Fruit fly (Drosophila melanogaster) whole organism, embryonic: ENCODE results near the gene CG7582.

Experiments used
- Ada2b ChIP-seq: fragments of 200-800 bp; sonication (Bioruptor generic); IDR thresholded peaks from 2 replicates; pipeline ENCODE4 v1.3.6; 2022; ENCODE audit warnings: missing biosample characterization, missing genetic modification characterization
- Bteb2 ChIP-seq: fragments of 200-800 bp; sonication (Bioruptor generic); optimal IDR thresholded peaks from 2 replicates; lab custom pipeline; 2016; ENCODE audit warnings: missing biosample characterization, missing genetic modification characterization
- CG12104 ChIP-seq: fragments of 200-800 bp; sonication (Bioruptor generic); optimal IDR thresholded peaks from 3 replicates; lab custom pipeline; 2016; ENCODE audit warnings: missing biosample characterization, missing genetic modification characterization
- CG12155 ChIP-seq: fragments of 200-800 bp; sonication (Bioruptor generic); optimal IDR thresholded peaks from 3 replicates; lab custom pipeline; 2016; ENCODE audit warnings: missing biosample characterization, missing genetic modification characterization
- CG1233 ChIP-seq: fragments of 200-800 bp; sonication (Bioruptor generic); optimal IDR thresholded peaks from 4 replicates; lab custom pipeline; 2018; ENCODE audit warnings: missing biosample characterization, mild to moderate bottlenecking, missing genetic modification characterization
- CG13894 ChIP-seq: fragments of 200-800 bp; sonication (Bioruptor generic); optimal IDR thresholded peaks from 3 replicates; lab custom pipeline; 2018; ENCODE audit warnings: missing biosample characterization, mild to moderate bottlenecking, missing genetic modification characterization, moderate library complexity
- CG14014 ChIP-seq: fragments of 200-800 bp; sonication (Bioruptor generic); IDR thresholded peaks from 2 replicates; pipeline ENCODE4 v1.3.6; 2022; ENCODE audit warnings: missing biosample characterization, missing genetic modification characterization
- CG2116 ChIP-seq: fragments of 200-800 bp; sonication (Bioruptor generic); optimal IDR thresholded peaks from 3 replicates; lab custom pipeline; 2018; ENCODE audit warnings: missing biosample characterization, mild to moderate bottlenecking, missing genetic modification characterization
- CG30403 ChIP-seq: fragments of 200-800 bp; sonication (Bioruptor generic); optimal IDR thresholded peaks from 3 replicates; lab custom pipeline; 2016; ENCODE audit warnings: missing biosample characterization, missing genetic modification characterization
- CG31224 ChIP-seq: fragments of 200-800 bp; sonication (Bioruptor generic); IDR thresholded peaks from 2 replicates; pipeline ENCODE4 v1.3.6; 2022; ENCODE audit warnings: missing biosample characterization, missing genetic modification characterization
- CG3163 ChIP-seq: fragments of 200-800 bp; sonication (Bioruptor generic); optimal IDR thresholded peaks from 3 replicates; lab custom pipeline; 2016; ENCODE audit warnings: missing biosample characterization, missing genetic modification characterization
- CG32532 ChIP-seq: fragments of 200-800 bp; sonication (Bioruptor generic); IDR thresholded peaks from 2 replicates; pipeline ENCODE4 v1.3.6; 2022; ENCODE audit warnings: missing biosample characterization, missing genetic modification characterization
- CG32772 ChIP-seq: fragments of 200-800 bp; sonication (Bioruptor generic); IDR thresholded peaks from 2 replicates; pipeline ENCODE4 v1.3.6; 2022; ENCODE audit warnings: missing biosample characterization, missing genetic modification characterization
- CG33213 ChIP-seq: fragments of 200-800 bp; sonication (Bioruptor generic); optimal IDR thresholded peaks from 3 replicates; lab custom pipeline; 2016; ENCODE audit warnings: missing biosample characterization, missing genetic modification characterization
- CG4730 ChIP-seq: fragments of 200-800 bp; sonication (Bioruptor generic); IDR thresholded peaks from 2 replicates; pipeline ENCODE4 v1.3.6; 2022; ENCODE audit warnings: missing biosample characterization, missing genetic modification characterization
- CG5245 ChIP-seq: fragments of 200-800 bp; sonication (Bioruptor generic); optimal IDR thresholded peaks from 3 replicates; lab custom pipeline; 2016; ENCODE audit warnings: missing biosample characterization, missing genetic modification characterization
- CG6654 ChIP-seq: fragments of 200-800 bp; sonication (Bioruptor generic); optimal IDR thresholded peaks from 2 replicates; lab custom pipeline; 2017; ENCODE audit warnings: missing biosample characterization, mild to moderate bottlenecking, missing genetic modification characterization
- CG6689 ChIP-seq: fragments of 200-800 bp; sonication (Bioruptor generic); IDR thresholded peaks from 2 replicates; pipeline ENCODE4 v1.3.6; 2022; ENCODE audit warnings: missing biosample characterization, missing genetic modification characterization
- CG9727 ChIP-seq: fragments of 200-800 bp; sonication (Bioruptor generic); optimal IDR thresholded peaks from 3 replicates; lab custom pipeline; 2017; ENCODE audit warnings: missing biosample characterization, mild to moderate bottlenecking, missing genetic modification characterization
- Chrac-16 ChIP-seq: fragments of 200-800 bp; sonication (Bioruptor generic); optimal IDR thresholded peaks from 3 replicates; lab custom pipeline; 2016; ENCODE audit warnings: missing biosample characterization, missing genetic modification characterization
- CrebB ChIP-seq: fragments of 200-800 bp; sonication (Bioruptor generic); optimal IDR thresholded peaks from 3 replicates; lab custom pipeline; 2018; ENCODE audit warnings: missing biosample characterization, mild to moderate bottlenecking, missing genetic modification characterization
- Dip3 ChIP-seq: fragments of 200-800 bp; sonication (Bioruptor generic); optimal IDR thresholded peaks from 3 replicates; lab custom pipeline; 2016; ENCODE audit warnings: missing biosample characterization, missing genetic modification characterization
- HmgZ ChIP-seq: fragments of 200-800 bp; sonication (Bioruptor generic); optimal IDR thresholded peaks from 2 replicates; lab custom pipeline; 2018; ENCODE audit warnings: missing biosample characterization, mild to moderate bottlenecking, missing genetic modification characterization
- Lim3 ChIP-seq: fragments of 200-800 bp; sonication (Bioruptor generic); IDR thresholded peaks from 2 replicates; pipeline ENCODE4 v1.3.6; 2022; ENCODE audit warnings: missing biosample characterization, missing genetic modification characterization
- NK7.1 ChIP-seq: fragments of 200-800 bp; sonication (Bioruptor generic); optimal IDR thresholded peaks from 3 replicates; lab custom pipeline; 2016; ENCODE audit warnings: missing biosample characterization, missing genetic modification characterization
- Neu2 ChIP-seq: fragments of 200-800 bp; sonication (Bioruptor generic); optimal IDR thresholded peaks from 3 replicates; lab custom pipeline; 2016; ENCODE audit warnings: missing biosample characterization, missing genetic modification characterization, borderline replicate concordance
- Sin3A ChIP-seq: fragments of >200 bp; optimal IDR thresholded peaks from 2 replicates; lab custom pipeline; 2018
- Spps ChIP-seq: fragments of 200-800 bp; sonication (Bioruptor generic); optimal IDR thresholded peaks from 2 replicates; lab custom pipeline; 2018; ENCODE audit warnings: missing biosample characterization, mild to moderate bottlenecking, missing genetic modification characterization
- abd-A ChIP-seq: fragments of 200-800 bp; sonication (Bioruptor generic); optimal IDR thresholded peaks from 3 replicates; lab custom pipeline; 2019; ENCODE audit warnings: missing biosample characterization, mild to moderate bottlenecking, missing genetic modification characterization, moderate library complexity
- ato ChIP-seq: fragments of 200-800 bp; sonication (Bioruptor generic); IDR thresholded peaks from 2 replicates; pipeline ENCODE4 v1.3.6; 2022; ENCODE audit warnings: missing biosample characterization, missing genetic modification characterization; ENCODE audit not compliant: partially characterized antibody
- caup ChIP-seq: fragments of 200-800 bp; sonication (Bioruptor generic); optimal IDR thresholded peaks from 3 replicates; lab custom pipeline; 2017; ENCODE audit warnings: missing biosample characterization, mild to moderate bottlenecking, missing genetic modification characterization, moderate library complexity; ENCODE audit not compliant: severe bottlenecking
- chm ChIP-seq: fragments of 200-800 bp; sonication (Bioruptor generic); IDR thresholded peaks from 2 replicates; pipeline ENCODE4 v1.3.6; 2022; ENCODE audit warnings: missing biosample characterization, missing genetic modification characterization
- danr ChIP-seq: fragments of 200-800 bp; sonication (Bioruptor generic); IDR thresholded peaks from 2 replicates; pipeline ENCODE4 v1.3.6; 2022; ENCODE audit warnings: missing biosample characterization, missing genetic modification characterization
- dmrt99B ChIP-seq: fragments of 200-800 bp; sonication (Bioruptor generic); optimal IDR thresholded peaks from 2 replicates; lab custom pipeline; 2018; ENCODE audit warnings: missing biosample characterization, mild to moderate bottlenecking, missing genetic modification characterization, moderate library complexity
- dysf ChIP-seq: fragments of 200-800 bp; sonication (Bioruptor generic); IDR thresholded peaks from 3 replicates; pipeline ENCODE4 v1.3.6; 2022; ENCODE audit warnings: missing biosample characterization, missing genetic modification characterization
- gcm2 ChIP-seq: fragments of 200-800 bp; sonication (Bioruptor generic); optimal IDR thresholded peaks from 2 replicates; lab custom pipeline; 2016; ENCODE audit warnings: missing biosample characterization, missing genetic modification characterization
- her ChIP-seq: fragments of 200-800 bp; sonication (Bioruptor generic); optimal IDR thresholded peaks from 2 replicates; lab custom pipeline; 2016; ENCODE audit warnings: missing biosample characterization, missing genetic modification characterization
- jigr1 ChIP-seq: fragments of 200-800 bp; sonication (Bioruptor generic); IDR thresholded peaks from 3 replicates; pipeline ENCODE4 v1.3.6; 2022; ENCODE audit warnings: missing biosample characterization, missing genetic modification characterization
- knrl ChIP-seq: fragments of 200-800 bp; sonication (Bioruptor generic); IDR thresholded peaks from 3 replicates; pipeline ENCODE4 v1.3.6; 2022; ENCODE audit warnings: missing biosample characterization, missing genetic modification characterization; ENCODE audit not compliant: partially characterized antibody
- lbe ChIP-seq: fragments of 200-800 bp; sonication (Bioruptor generic); optimal IDR thresholded peaks from 2 replicates; lab custom pipeline; 2016; ENCODE audit warnings: missing biosample characterization, mild to moderate bottlenecking, missing genetic modification characterization
- mam ChIP-seq: fragments of 200-800 bp; sonication (Bioruptor generic); optimal IDR thresholded peaks from 3 replicates; lab custom pipeline; 2016; ENCODE audit warnings: missing biosample characterization, missing genetic modification characterization
- odd ChIP-seq: fragments of 200-800 bp; sonication (Bioruptor generic); optimal IDR thresholded peaks from 2 replicates; lab custom pipeline; 2017; ENCODE audit warnings: missing biosample characterization, mild to moderate bottlenecking, missing genetic modification characterization
- pb ChIP-seq: fragments of 200-800 bp; sonication (Bioruptor generic); optimal IDR thresholded peaks from 3 replicates; lab custom pipeline; 2016; ENCODE audit warnings: missing biosample characterization, missing genetic modification characterization
- repo ChIP-seq: fragments of 200-800 bp; sonication (Bioruptor generic); optimal IDR thresholded peaks from 2 replicates; lab custom pipeline; 2016; ENCODE audit warnings: missing biosample characterization, missing genetic modification characterization
- row ChIP-seq: fragments of 200-800 bp; sonication (Bioruptor generic); IDR thresholded peaks from 3 replicates; pipeline ENCODE4 v1.3.6; 2022; ENCODE audit warnings: missing biosample characterization, missing genetic modification characterization
- sna ChIP-seq: fragments of 200-800 bp; sonication (Bioruptor generic); IDR thresholded peaks from 2 replicates; pipeline ENCODE4 v1.3.6; 2022; ENCODE audit warnings: missing biosample characterization, missing genetic modification characterization; ENCODE audit not compliant: partially characterized antibody
- ssp ChIP-seq: fragments of 200-800 bp; sonication (Bioruptor generic); IDR thresholded peaks from 2 replicates; pipeline ENCODE4 v1.3.6; 2022; ENCODE audit warnings: missing biosample characterization, missing genetic modification characterization
- tll ChIP-seq, 2 experiments: fragments of 200-800 bp in 1 of 2; fragments of >200 bp in 1 of 2; sonication (Bioruptor generic) in 1 of 2; optimal IDR thresholded peaks; 2 replicates each; lab custom pipeline; 2017 to 2019; ENCODE audit warnings: missing biosample characterization in 2 of 2, missing genetic modification characterization in 2 of 2, mild to moderate bottlenecking in 1 of 2, moderate library complexity in 1 of 2
- unc-4 ChIP-seq: fragments of 200-800 bp; sonication (Bioruptor generic); IDR thresholded peaks from 2 replicates; pipeline ENCODE4 v1.3.6; 2022; ENCODE audit warnings: missing biosample characterization, missing genetic modification characterization; ENCODE audit not compliant: partially characterized antibody
- usp ChIP-seq: fragments of >200 bp; optimal IDR thresholded peaks from 2 replicates; lab custom pipeline; 2017; ENCODE audit warnings: missing biosample characterization, missing genetic modification characterization
- wdn ChIP-seq: fragments of 200-800 bp; sonication (Bioruptor generic); IDR thresholded peaks from 2 replicates; pipeline ENCODE4 v1.3.6; 2022; ENCODE audit warnings: missing biosample characterization, missing genetic modification characterization

Gene CG7582

dm6 chr3R:29725577-29726240 lies 43.6 kb upstream of the CG7582 start, which contains the start of gene Kul (continued):
- TF ChIP-seq danr (GFP tag; lab: Robert Waterston, UW) (no peak), Spps (tag; lab: Kevin White, UChicago) (no peak), CG30403 (peak; percentile 36), dysf (GFP tag; lab: Robert Waterston, UW) (no peak), wdn (GFP tag; lab: Robert Waterston, UW) (no peak), CG1233 (GFP tag; lab: Kevin White, UChicago) (peak; percentile 11), mam (GFP tag; lab: Kevin White, UChicago) (peak; percentile 36), repo (no peak), CG13894 (tag; lab: Kevin White, UChicago) (no peak), Chrac-16 (peak; percentile 1), CG4730 (no peak), NK7.1 (GFP tag; lab: Kevin White, UChicago) (no peak), pb (peak; percentile 47), Dip3 (GFP tag; lab: Kevin White, UChicago) (no peak), CG14014 (GFP tag; lab: Robert Waterston, UW) (peak; percentile 47; the same call in 1 of the 2 replicates), abd-A (tag; lab: Kevin White, UChicago) (no peak), CG6689 (GFP tag; lab: Robert Waterston, UW) (no peak; the same call in 1 of the 2 replicates), CG31224 (no peak), gcm2 (GFP tag; lab: Kevin White, UChicago) (peak; percentile 9), dmrt99B (no peak), CG2116 (GFP tag; lab: Kevin White, UChicago) (peak; percentile 49), CrebB (tag; lab: Kevin White, UChicago) (no peak), HmgZ (tag; lab: Kevin White, UChicago) (peak; percentile 48), CG9727 (no peak), lbe (GFP tag; lab: Kevin White, UChicago) (no peak), CG32532 (GFP tag; lab: Robert Waterston, UW) (peak; percentile 40), CG32772 (GFP tag; lab: Robert Waterston, UW) (peak; percentile 72), caup (GFP tag; lab: Kevin White, UChicago) (no peak), usp (no peak), CG5245 (GFP tag; lab: Kevin White, UChicago) (no peak), CG12104 (GFP tag; lab: Kevin White, UChicago) (no peak), Neu2 (GFP tag; lab: Kevin White, UChicago) (no peak), her (GFP tag; lab: Kevin White, UChicago) (no peak), ato (GFP tag; lab: Robert Waterston, UW) (peak; percentile 49; the same call in 1 of the 2 replicates), CG6654 (GFP tag; lab: Kevin White, UChicago) (no peak), chm (GFP tag; lab: Robert Waterston, UW) (no peak), unc-4 (no peak), Lim3 (no peak), Ada2b (GFP tag; lab: Robert Waterston, UW) (no peak), knrl (GFP tag; lab: Robert Waterston, UW) (peak; percentile 28; the same call in 1 of the 3 replicates), CG33213 (peak; percentile 39), ssp (GFP tag; lab: Robert Waterston, UW) (no peak), sna (GFP tag; lab: Robert Waterston, UW) (no peak), Sin3A (lab: Kevin White, UChicago) (peak; percentile 52), CG12155 (GFP tag; lab: Kevin White, UChicago) (peak; percentile 12), jigr1 (GFP tag; lab: Robert Waterston, UW) (no peak), row (GFP tag; lab: Robert Waterston, UW) (peak; percentile 56; the same call in 2 of the 3 replicates), odd (GFP tag; lab: Kevin White, UChicago) (no peak), CG3163 (GFP tag; lab: Kevin White, UChicago) (no peak), tll (GFP tag; optimal IDR thresholded peaks at IDR 0.05; lab: Kevin White, UChicago) (no peak), Bteb2 (GFP tag; lab: Kevin White, UChicago) (no peak)
